Worm (Caenorhabditis elegans) whole organism, L1 larva: ENCODE data around the gene ttr-42.

Experiments
- elt-2 ChIP-seq: sonication (generic microtip); optimal IDR thresholded peaks from 2 replicates; lab custom pipeline; 2016; ENCODE audit warnings: missing genetic modification characterization, mild to moderate bottlenecking, inconsistent platforms, missing compliant biosample characterization, missing genetic modification reagents
- fkh-10 ChIP-seq: sonication (generic microtip); optimal IDR thresholded peaks from 2 replicates; lab custom pipeline; 2017; ENCODE audit warnings: missing biosample characterization, missing genetic modification reagents, missing genetic modification characterization
- lin-14 ChIP-seq: fragments of 200-800 bp; sonication (Bioruptor generic); optimal IDR thresholded peaks from 2 replicates; lab custom pipeline; 2018; ENCODE audit warnings: mild to moderate bottlenecking, missing genetic modification characterization, moderate library complexity, missing compliant biosample characterization
- lin-15B ChIP-seq: fragments of 150-350 bp; sonication (generic microtip); optimal IDR thresholded peaks from 3 replicates; lab custom pipeline; 2014; ENCODE audit warnings: missing biosample characterization, missing genetic modification characterization
- nhr-11 ChIP-seq: fragments of 150-350 bp; optimal IDR thresholded peaks from 2 replicates; lab custom pipeline; 2014; ENCODE audit warnings: missing biosample characterization, missing genetic modification characterization
- nhr-77 ChIP-seq: fragments of 150-350 bp; optimal IDR thresholded peaks from 2 replicates; lab custom pipeline; 2014; ENCODE audit warnings: missing biosample characterization, missing genetic modification characterization
- zag-1 ChIP-seq: fragments of 150-350 bp; optimal IDR thresholded peaks from 2 replicates; lab custom pipeline; 2014; ENCODE audit warnings: missing biosample characterization, missing genetic modification characterization

ce11 chrX:2549322-2549721 lies 28.2 kb upstream of the ttr-42 start:
- TF ChIP-seq nhr-11 (tag; lab: Kevin White, UChicago) (no peak), lin-15B (no peak), lin-14 (GFP tag; lab: Kevin White, UChicago) (peak; percentile 79), zag-1 (tag; lab: Kevin White, UChicago) (no peak), elt-2 (peak; percentile 12), fkh-10 (peak; percentile 15), nhr-77 (tag; lab: Kevin White, UChicago) (peak; percentile 82)
